Worm (Caenorhabditis elegans): ENCODE measurements around the gene D2024.4.

DNA sequence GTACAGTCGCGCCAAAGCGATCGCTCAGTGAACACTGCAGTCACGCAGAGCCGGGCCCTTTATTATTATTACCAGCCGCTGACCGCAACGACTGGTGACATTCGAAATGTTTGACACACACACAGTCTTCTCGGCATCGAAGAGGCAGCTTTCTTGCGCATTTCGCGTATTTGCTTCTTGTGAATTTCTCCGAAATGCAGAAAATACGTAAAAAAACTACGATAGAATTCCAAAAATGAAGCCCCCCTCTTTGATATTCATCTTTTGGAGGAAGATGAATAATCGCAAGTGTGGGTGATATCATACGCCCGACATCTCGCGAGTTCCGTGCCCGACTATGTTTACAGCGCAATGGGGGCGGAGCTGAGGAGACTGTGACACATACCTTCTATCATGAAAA, 22.2 kb downstream of the D2024.4 start:
- TF ChIP-seq dao-5 (tag; optimal IDR thresholded peaks at IDR 0.05) (no peak), him-1 (tag; optimal IDR thresholded peaks at IDR 0.05) (no peak)

Measured in whole organism, L4/young adult.